Worm (Caenorhabditis elegans) whole organism, mixed stage, embryonic: ENCODE results near the gene Y54F10BM.21.
"Not testable (repeated sequence)": the region's sequence is repeated elsewhere in the genome, so short reads cannot be mapped to it uniquely, and the experiment has no call there.

Experiments used
- M03D4.4 ChIP-seq: sonication (generic microtip); optimal IDR thresholded peaks from 2 replicates; lab custom pipeline; 2017; ENCODE audit warnings: mild to moderate bottlenecking, missing genetic modification characterization, missing compliant biosample characterization
- bed-3 ChIP-seq: fragments of 200-800 bp; sonication (Bioruptor generic); optimal IDR thresholded peaks from 3 replicates; lab custom pipeline; 2018; ENCODE audit warnings: mild to moderate bottlenecking, missing genetic modification characterization, moderate library complexity, missing compliant biosample characterization
- blmp-1 ChIP-seq: fragments of 150-350 bp; optimal IDR thresholded peaks from 2 replicates; lab custom pipeline; 2014; ENCODE audit warnings: missing biosample characterization, missing genetic modification characterization
- ceh-39 ChIP-seq: fragments of 150-350 bp; optimal IDR thresholded peaks from 2 replicates; lab custom pipeline; 2014; ENCODE audit warnings: missing biosample characterization, missing genetic modification characterization
- ceh-43 ChIP-seq: fragments of 200-800 bp; sonication (Bioruptor generic); optimal IDR thresholded peaks from 2 replicates; lab custom pipeline; 2018; ENCODE audit warnings: mild to moderate bottlenecking, missing genetic modification characterization, moderate library complexity, missing compliant biosample characterization
- cnd-1 ChIP-seq: fragments of 200-800 bp; sonication (Bioruptor generic); optimal IDR thresholded peaks from 2 replicates; lab custom pipeline; 2018; ENCODE audit warnings: mild to moderate bottlenecking, missing genetic modification characterization, missing compliant biosample characterization
- drap-1 ChIP-seq: fragments of 200-800 bp; sonication (Bioruptor generic); optimal IDR thresholded peaks from 3 replicates; lab custom pipeline; 2018; ENCODE audit warnings: mild to moderate bottlenecking, missing genetic modification characterization, missing compliant biosample characterization
- ham-2 ChIP-seq: fragments of 200-800 bp; sonication (Bioruptor generic); optimal IDR thresholded peaks from 2 replicates; lab custom pipeline; 2018; ENCODE audit warnings: mild to moderate bottlenecking, missing genetic modification characterization, missing compliant biosample characterization
- hlh-1 ChIP-seq: fragments of 150-350 bp; optimal IDR thresholded peaks from 2 replicates; lab custom pipeline; 2014; ENCODE audit warnings: missing biosample characterization, missing genetic modification reagents, missing genetic modification characterization
- lin-13 ChIP-seq: fragments of 150-350 bp; optimal IDR thresholded peaks from 2 replicates; lab custom pipeline; 2014; ENCODE audit warnings: missing biosample characterization, missing genetic modification characterization
- lsy-2 ChIP-seq: fragments of 150-350 bp; optimal IDR thresholded peaks from 2 replicates; lab custom pipeline; 2014; ENCODE audit warnings: missing biosample characterization, missing genetic modification characterization
- mab-5 ChIP-seq: fragments of 150-350 bp; optimal IDR thresholded peaks from 2 replicates; lab custom pipeline; 2014; ENCODE audit warnings: missing biosample characterization, missing genetic modification characterization
- mep-1 ChIP-seq: fragments of 150-350 bp; optimal IDR thresholded peaks from 2 replicates; lab custom pipeline; 2017; ENCODE audit warnings: missing biosample characterization, missing genetic modification reagents, missing genetic modification characterization, inconsistent platforms
- mls-2 ChIP-seq: sonication (generic microtip); optimal IDR thresholded peaks from 2 replicates; lab custom pipeline; 2016; ENCODE audit warnings: mild to moderate bottlenecking, missing genetic modification characterization, moderate library complexity, missing compliant biosample characterization
- nhr-12 ChIP-seq: fragments of 150-350 bp; optimal IDR thresholded peaks from 2 replicates; lab custom pipeline; 2014; ENCODE audit warnings: missing biosample characterization, missing genetic modification characterization
- nhr-2 ChIP-seq: fragments of 150-350 bp; optimal IDR thresholded peaks from 2 replicates; lab custom pipeline; 2014; ENCODE audit warnings: missing biosample characterization, missing genetic modification characterization
- nhr-237 ChIP-seq: fragments of 150-350 bp; optimal IDR thresholded peaks from 2 replicates; lab custom pipeline; 2014; ENCODE audit warnings: missing biosample characterization, missing genetic modification characterization
- nhr-28 ChIP-seq: fragments of 150-350 bp; optimal IDR thresholded peaks from 2 replicates; lab custom pipeline; 2014; ENCODE audit warnings: missing biosample characterization, missing genetic modification characterization
- nhr-76 ChIP-seq: sonication (generic microtip); optimal IDR thresholded peaks from 2 replicates; lab custom pipeline; 2017; ENCODE audit warnings: missing biosample characterization, missing genetic modification characterization
- sem-2 ChIP-seq: fragments of 200-800 bp; sonication (Bioruptor generic); optimal IDR thresholded peaks from 2 replicates; lab custom pipeline; 2018; ENCODE audit warnings: mild to moderate bottlenecking, missing genetic modification characterization, missing compliant biosample characterization
- sptf-1 ChIP-seq: sonication (generic microtip); optimal IDR thresholded peaks from 2 replicates; lab custom pipeline; 2017; ENCODE audit warnings: mild to moderate bottlenecking, missing genetic modification characterization, moderate library complexity, missing compliant biosample characterization
- tbx-8 ChIP-seq: fragments of 200-800 bp; sonication (Bioruptor generic); optimal IDR thresholded peaks from 2 replicates; lab custom pipeline; 2018; ENCODE audit warnings: mild to moderate bottlenecking, missing genetic modification characterization, moderate library complexity, missing compliant biosample characterization
- unc-120 ChIP-seq: sonication (generic microtip); optimal IDR thresholded peaks from 2 replicates; lab custom pipeline; 2017; ENCODE audit warnings: missing genetic modification characterization, missing compliant biosample characterization; ENCODE audit not compliant: poor library complexity, severe bottlenecking
- unc-39 ChIP-seq: fragments of 150-350 bp; optimal IDR thresholded peaks from 2 replicates; lab custom pipeline; 2014; ENCODE audit warnings: missing biosample characterization, missing genetic modification characterization
- unc-62 ChIP-seq: fragments of 150-350 bp; optimal IDR thresholded peaks from 2 replicates; lab custom pipeline; 2014; ENCODE audit warnings: missing biosample characterization, missing genetic modification reagents, missing genetic modification characterization
- zip-8 ChIP-seq: fragments of 150-350 bp; optimal IDR thresholded peaks from 2 replicates; lab custom pipeline; 2014; ENCODE audit warnings: missing biosample characterization, missing genetic modification characterization
- ztf-11 ChIP-seq: fragments of 150-350 bp; optimal IDR thresholded peaks from 2 replicates; lab custom pipeline; 2014; ENCODE audit warnings: missing biosample characterization, missing genetic modification characterization

The Y54F10BM.21 gene

ce11 chrIII:2259329-2259728, 17.6 kb upstream of the Y54F10BM.21 start:
- TF ChIP-seq lsy-2 (tag; lab: Kevin White, UChicago): no peak
- TF ChIP-seq bed-3 (GFP tag; lab: Kevin White, UChicago): no peak
- no peak for TF ChIP-seq hlh-1 (tag; lab: Kevin White, UChicago)
- no peak for TF ChIP-seq nhr-76

DNA sequence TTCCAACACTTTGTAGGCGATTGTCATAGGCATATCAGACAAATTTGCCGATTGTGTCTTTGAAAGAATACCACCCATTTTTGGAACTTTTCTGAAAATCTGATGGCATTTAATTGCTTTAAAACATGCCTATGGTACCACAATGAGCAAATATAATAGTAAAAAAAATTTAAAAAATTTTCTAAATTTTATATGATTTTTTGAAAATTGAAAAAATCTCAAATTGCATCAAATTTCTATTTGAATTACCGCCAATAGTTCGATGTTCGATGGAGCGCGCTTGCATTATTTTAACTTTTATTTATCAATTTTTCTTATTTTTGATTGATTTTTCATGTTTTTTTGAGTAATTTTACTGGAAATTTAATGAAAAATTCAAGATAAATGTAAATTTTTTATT, 15.6 kb upstream of the Y54F10BM.21 start, which contains the start of gene fbxa-42:
Gene fbxa-42 (minus strand): TSS at position 101 of the 400 bp plus-strand sequence.
- TF ChIP-seq unc-62 (GFP tag; lab: Kevin White, UChicago); mab-5 (tag; lab: Kevin White, UChicago); ceh-43 (GFP tag; lab: Kevin White, UChicago): not testable (repeated sequence)
- TF ChIP-seq, all 35 proteins: peak for 0; not testable (repeated sequence) for 35

DNA sequence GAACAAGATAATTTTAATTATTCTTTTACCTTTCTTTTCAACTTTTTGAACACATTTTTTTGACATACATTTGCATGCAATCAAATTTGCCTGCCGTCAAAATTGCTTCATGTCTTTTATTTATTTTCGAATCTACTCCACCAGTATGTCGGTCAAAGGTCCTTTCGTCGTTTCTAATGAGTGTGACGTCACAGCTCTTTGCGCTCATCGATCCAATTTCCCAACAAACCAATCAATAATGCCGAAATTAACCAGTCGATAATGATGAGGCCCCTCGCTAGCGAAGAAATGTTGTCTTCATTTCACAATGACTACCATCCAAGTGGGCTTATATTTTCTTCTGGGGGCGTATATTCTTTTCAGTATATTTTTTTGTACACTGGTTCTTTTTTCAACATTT, 14.0 kb upstream of the Y54F10BM.21 start, which contains the start of gene Y54F10BM.6:
Gene Y54F10BM.6 (plus strand): TSS at position 301 of the 400 bp plus-strand sequence.
- no peak for TF ChIP-seq sem-2 (GFP tag; lab: Kevin White, UChicago)
- TF ChIP-seq ceh-39 (tag; lab: Kevin White, UChicago): peak; percentile 49
- peak; percentile 6 for TF ChIP-seq zip-8 (tag; lab: Kevin White, UChicago)
- TF ChIP-seq, all 35 proteins: peak for 2

ce11 chrIII:2265986-2266701, 10.8 kb upstream of the Y54F10BM.21 start, which contains the start of gene fbxa-9:
Gene fbxa-9, plus strand, starts transcription at chrIII:2266651.
- TF ChIP-seq nhr-237 (tag; lab: Kevin White, UChicago) (no peak), blmp-1 (tag; lab: Kevin White, UChicago) (no peak), mls-2 (tag; lab: Kevin White, UChicago) (no peak), hlh-1 (tag; lab: Kevin White, UChicago) (no peak), unc-62 (GFP tag; lab: Kevin White, UChicago) (no peak), mab-5 (tag; lab: Kevin White, UChicago) (no peak), nhr-28 (tag; lab: Kevin White, UChicago) (no peak), nhr-2 (tag; lab: Kevin White, UChicago) (no peak), ceh-43 (GFP tag; lab: Kevin White, UChicago) (no peak), cnd-1 (tag; lab: Kevin White, UChicago) (no peak), tbx-8 (GFP tag; lab: Kevin White, UChicago) (no peak), lin-13 (tag; lab: Kevin White, UChicago) (no peak), drap-1 (GFP tag; lab: Kevin White, UChicago) (no peak), unc-120 (tag; lab: Kevin White, UChicago) (no peak), mep-1 (no peak), unc-39 (tag; lab: Kevin White, UChicago) (no peak), sem-2 (GFP tag; lab: Kevin White, UChicago) (no peak)

DNA sequence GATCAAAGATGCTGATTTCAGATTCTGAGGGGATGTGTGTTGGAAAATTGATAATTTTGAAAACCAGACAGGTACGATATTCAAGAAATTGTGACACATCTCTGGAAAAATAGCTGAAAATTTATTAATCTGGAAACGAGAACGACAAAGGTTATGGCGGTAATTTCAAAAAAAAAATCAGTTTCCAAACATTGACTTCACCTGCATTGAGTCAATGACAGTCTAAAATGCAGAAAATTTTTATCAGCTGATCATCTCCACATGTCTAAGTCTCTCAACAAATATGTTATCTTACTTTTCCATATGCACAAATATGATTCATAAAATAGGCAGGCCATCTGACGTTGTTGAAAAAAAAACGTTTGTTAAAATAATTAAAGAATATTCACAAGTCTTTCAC, 4.9 kb upstream of the Y54F10BM.21 start, which contains the start of gene fbxa-48:
Gene fbxa-48 (minus strand): TSS at position 101 of the 400 bp plus-strand sequence.
- no peak for TF ChIP-seq nhr-12 (tag; lab: Kevin White, UChicago)
- no peak for TF ChIP-seq mep-1
- no peak for TF ChIP-seq lin-13 (tag; lab: Kevin White, UChicago)
- no peak for TF ChIP-seq M03D4.4 (tag; lab: Kevin White, UChicago)

- TF ChIP-seq unc-62 (GFP tag; lab: Kevin White, UChicago): no peak
- no peak for TF ChIP-seq drap-1 (GFP tag; lab: Kevin White, UChicago)
- no peak for TF ChIP-seq sptf-1 (tag; lab: Kevin White, UChicago)
- no peak for TF ChIP-seq unc-39 (tag; lab: Kevin White, UChicago)
- TF ChIP-seq tbx-8 (GFP tag; lab: Kevin White, UChicago): no peak
- no peak for TF ChIP-seq ztf-11 (tag; lab: Kevin White, UChicago)
- TF ChIP-seq ham-2 (GFP tag; lab: Kevin White, UChicago): no peak
- TF ChIP-seq bed-3 (GFP tag; lab: Kevin White, UChicago): no peak
- no peak for TF ChIP-seq lin-13 (tag; lab: Kevin White, UChicago)
- no peak for TF ChIP-seq mls-2 (tag; lab: Kevin White, UChicago)
- no peak for TF ChIP-seq zip-8 (tag; lab: Kevin White, UChicago)
- TF ChIP-seq nhr-237 (tag; lab: Kevin White, UChicago): no peak
- TF ChIP-seq nhr-12 (tag; lab: Kevin White, UChicago): no peak
- TF ChIP-seq mab-5 (tag; lab: Kevin White, UChicago): no peak
- no peak for TF ChIP-seq sem-2 (GFP tag; lab: Kevin White, UChicago)
Measured at ce11 chrIII:2272732-2273131, 4.2 kb upstream of the Y54F10BM.21 start, which contains the start of gene fbxa-39. Gene fbxa-39, plus strand, starts transcription at chrIII:2273032.
